Fruit fly (Drosophila melanogaster) whole organism, adult: ENCODE data around the gene CG10041.

Experiments used
- CG12768 ChIP-seq: fragments of 200-800 bp; sonication (Bioruptor generic); optimal IDR thresholded peaks from 2 replicates; lab custom pipeline; 2017; ENCODE audit warnings: missing biosample characterization, missing genetic modification characterization, mild to moderate bottlenecking, moderate library complexity, missing genetic modification reagents
- CG14711 ChIP-seq: fragments of 200-800 bp; sonication (Bioruptor generic); optimal IDR thresholded peaks from 2 replicates; lab custom pipeline; 2018; ENCODE audit warnings: missing biosample characterization, mild to moderate bottlenecking, missing genetic modification characterization, moderate library complexity
- CG1620 ChIP-seq: fragments of 200-800 bp; sonication (Bioruptor generic); optimal IDR thresholded peaks from 2 replicates; lab custom pipeline; 2016; ENCODE audit warnings: missing biosample characterization, missing genetic modification characterization
- CG33017 ChIP-seq: fragments of 200-800 bp; sonication (Bioruptor generic); optimal IDR thresholded peaks from 2 replicates; lab custom pipeline; 2018; ENCODE audit warnings: missing biosample characterization, mild to moderate bottlenecking, missing genetic modification characterization, moderate library complexity
- CG5204 ChIP-seq: fragments of 200-800 bp; sonication (Bioruptor generic); optimal IDR thresholded peaks from 2 replicates; lab custom pipeline; 2016; ENCODE audit warnings: missing biosample characterization, missing genetic modification characterization
- CG7045 ChIP-seq: fragments of 200-800 bp; sonication (Bioruptor generic); optimal IDR thresholded peaks from 2 replicates; lab custom pipeline; 2017; ENCODE audit warnings: missing biosample characterization, mild to moderate bottlenecking, missing genetic modification characterization
- CG7101 ChIP-seq: fragments of 200-800 bp; sonication (Bioruptor generic); optimal IDR thresholded peaks from 2 replicates; lab custom pipeline; 2018; ENCODE audit warnings: missing biosample characterization, mild to moderate bottlenecking, missing genetic modification characterization, moderate library complexity
- Crg-1 ChIP-seq: fragments of 200-800 bp; sonication (Bioruptor generic); optimal IDR thresholded peaks from 2 replicates; lab custom pipeline; 2016; ENCODE audit warnings: missing biosample characterization, missing genetic modification characterization
- cic ChIP-seq: fragments of 200-800 bp; sonication (Bioruptor generic); optimal IDR thresholded peaks from 2 replicates; lab custom pipeline; 2017; ENCODE audit warnings: missing biosample characterization, mild to moderate bottlenecking, missing genetic modification characterization, moderate library complexity
- cnc ChIP-seq, 2 experiments: fragments of >200 bp; optimal IDR thresholded peaks; 2 replicates each; lab custom pipeline; 2017
- kay ChIP-seq: fragments of 200-800 bp; sonication (Bioruptor generic); peaks from one replicate; lab custom pipeline; 2016; ENCODE audit warnings: missing biosample characterization, missing genetic modification characterization, borderline replicate concordance
- ovo ChIP-seq: fragments of 200-800 bp; sonication (Bioruptor generic); optimal IDR thresholded peaks from 2 replicates; lab custom pipeline; 2016; ENCODE audit warnings: missing biosample characterization, missing genetic modification characterization
- pad ChIP-seq: fragments of 200-800 bp; sonication (Bioruptor generic); optimal IDR thresholded peaks from 3 replicates; lab custom pipeline; 2017; ENCODE audit warnings: missing biosample characterization, missing genetic modification characterization, mild to moderate bottlenecking, moderate library complexity, missing genetic modification reagents
- toe ChIP-seq: fragments of 200-800 bp; sonication (Bioruptor generic); optimal IDR thresholded peaks from 2 replicates; lab custom pipeline; 2016; ENCODE audit warnings: missing biosample characterization, missing genetic modification characterization

DNA sequence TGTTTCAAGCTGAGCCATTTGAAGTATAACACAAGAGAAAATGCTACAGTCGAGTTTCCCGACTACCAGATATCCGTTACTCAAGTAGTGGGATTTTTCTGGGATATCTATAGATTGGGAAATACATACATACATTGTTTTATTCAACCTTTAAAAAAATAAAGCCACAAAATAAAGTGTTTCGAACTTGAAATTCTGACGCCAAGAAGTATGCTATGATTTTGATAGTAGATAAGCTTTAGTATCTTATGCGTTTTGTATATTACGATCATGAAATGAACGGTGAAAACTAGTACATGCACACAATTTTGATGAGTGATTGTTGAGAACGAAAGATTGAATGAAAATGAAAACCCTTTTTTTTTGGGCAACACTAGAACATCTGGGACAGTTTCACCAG, 11.6 kb upstream of the CG10041 start:
- TF ChIP-seq CG5204 (GFP tag; lab: Kevin White, UChicago) (no peak), ovo (no peak), pad (GFP tag; lab: Kevin White, UChicago) (no peak), CG1620 (GFP tag; lab: Kevin White, UChicago) (no peak), cic (no peak), CG33017 (tag; lab: Kevin White, UChicago) (no peak), toe (GFP tag; lab: Kevin White, UChicago) (no peak), kay (GFP tag; lab: Kevin White, UChicago) (no peak), CG7101 (no peak), CG14711 (tag; lab: Kevin White, UChicago) (no peak), CG12768 (GFP tag; lab: Kevin White, UChicago) (no peak), Crg-1 (GFP tag; lab: Kevin White, UChicago) (no peak), cnc (optimal IDR thresholded peaks at IDR 0.05; lab: Kevin White, UChicago) (no peak), CG7045 (GFP tag; lab: Kevin White, UChicago) (no peak)
